Worm (Caenorhabditis elegans): ENCODE data around the gene B0395.3.
A peak's percentile ranks its signal among the peaks of the same experiment; 100 is the strongest.

DNA sequence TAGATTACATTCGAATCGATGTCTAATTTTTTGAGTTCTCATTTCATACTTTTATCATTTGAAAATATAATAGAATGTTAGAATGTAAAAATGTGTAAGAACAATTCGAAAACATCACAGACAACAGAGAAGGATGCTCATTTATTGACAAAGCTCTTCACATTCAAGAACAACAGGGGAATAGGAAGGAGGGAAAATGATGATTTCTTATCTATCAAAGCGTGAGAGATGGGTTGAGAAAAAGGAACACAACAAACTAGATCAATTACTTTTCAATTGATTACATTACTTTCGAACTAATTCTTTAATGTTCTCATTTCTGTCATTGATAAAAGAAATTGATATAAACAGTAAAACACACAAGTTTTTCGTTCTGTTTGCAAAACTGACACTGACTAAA, 23.3 kb downstream of the B0395.3 start, which contains the start of the genes VB0395L.1 and nhx-1:
- TF ChIP-seq egl-27 (tag; optimal IDR thresholded peaks at IDR 0.05) (no peak), egl-5 (tag; optimal IDR thresholded peaks at IDR 0.05) (no peak), aly-2 (tag; optimal IDR thresholded peaks at IDR 0.05) (no peak), pha-4 (tag; optimal IDR thresholded peaks at IDR 0.05) (peak; percentile 55), nhr-76 (tag; optimal IDR thresholded peaks at IDR 0.05) (no peak)

Data from whole organism, L3 larva.